Fruit fly (Drosophila melanogaster) whole organism, embryonic: ENCODE results near the gene CG45002.

ENCODE experiments used
- Atf6 ChIP-seq: fragments of 200-800 bp; sonication (Bioruptor generic); IDR thresholded peaks from 2 replicates; pipeline ENCODE4 v1.3.6; 2022; ENCODE audit warnings: missing biosample characterization, missing genetic modification characterization
- Awh ChIP-seq: fragments of 200-800 bp; sonication (Bioruptor generic); IDR thresholded peaks from 2 replicates; pipeline ENCODE4, ENCODE4 v1.3.6; 2022; ENCODE audit warnings: missing biosample characterization, missing genetic modification characterization
- CG10321 ChIP-seq: fragments of 200-800 bp; sonication (Bioruptor generic); IDR thresholded peaks from 2 replicates; pipeline ENCODE4 v1.3.6; 2022; ENCODE audit warnings: missing biosample characterization, missing genetic modification characterization
- CG10431 ChIP-seq: fragments of 200-800 bp; sonication (Bioruptor generic); optimal IDR thresholded peaks from 3 replicates; lab custom pipeline; 2018; ENCODE audit warnings: missing biosample characterization, mild to moderate bottlenecking, missing genetic modification characterization
- CG11695 ChIP-seq: fragments of 200-800 bp; sonication (Bioruptor generic); IDR thresholded peaks from 3 replicates; pipeline ENCODE4 v1.3.6; 2022; ENCODE audit warnings: missing biosample characterization, missing genetic modification characterization
- CG13123 ChIP-seq: fragments of 200-800 bp; sonication (Bioruptor generic); optimal IDR thresholded peaks from 2 replicates; lab custom pipeline; 2016; ENCODE audit warnings: missing biosample characterization, missing genetic modification characterization
- CG13775 ChIP-seq: fragments of 200-800 bp; sonication (Bioruptor generic); optimal IDR thresholded peaks from 3 replicates; lab custom pipeline; 2017; ENCODE audit warnings: missing biosample characterization, mild to moderate bottlenecking, missing genetic modification characterization
- CG14667 ChIP-seq: fragments of 200-800 bp; sonication (Bioruptor generic); IDR thresholded peaks from 2 replicates; pipeline ENCODE4 v1.3.6; 2022; ENCODE audit warnings: missing biosample characterization, missing genetic modification characterization
- CG15011 ChIP-seq: fragments of 200-800 bp; sonication (Bioruptor generic); optimal IDR thresholded peaks from 3 replicates; lab custom pipeline; 2018; ENCODE audit warnings: missing biosample characterization, mild to moderate bottlenecking, missing genetic modification characterization
- CG17568 ChIP-seq: fragments of 200-800 bp; sonication (Bioruptor generic); optimal IDR thresholded peaks from 2 replicates; lab custom pipeline; 2018; ENCODE audit warnings: missing biosample characterization, mild to moderate bottlenecking, missing genetic modification characterization, moderate library complexity
- CG1832 ChIP-seq: fragments of 200-800 bp; sonication (Bioruptor generic); optimal IDR thresholded peaks from 2 replicates; lab custom pipeline; 2017; ENCODE audit warnings: missing biosample characterization, mild to moderate bottlenecking, missing genetic modification characterization, inconsistent platforms
- CG18476 ChIP-seq: fragments of 200-800 bp; sonication (Bioruptor generic); optimal IDR thresholded peaks from 2 replicates; lab custom pipeline; 2016; ENCODE audit warnings: missing biosample characterization, mild to moderate bottlenecking, missing genetic modification characterization
- CG2712 ChIP-seq: fragments of 200-800 bp; optimal IDR thresholded peaks from 3 replicates; lab custom pipeline; 2019; ENCODE audit warnings: missing biosample characterization, mild to moderate bottlenecking, missing genetic modification characterization, moderate library complexity
- CG2889 ChIP-seq: fragments of 200-800 bp; sonication (Bioruptor generic); IDR thresholded peaks from 3 replicates; pipeline ENCODE4 v1.3.6; 2022; ENCODE audit warnings: missing biosample characterization, missing genetic modification characterization
- CG30431 ChIP-seq: fragments of 200-800 bp; sonication (Bioruptor generic); optimal IDR thresholded peaks from 2 replicates; lab custom pipeline; 2017; ENCODE audit warnings: missing biosample characterization, missing genetic modification characterization
- CG31365 ChIP-seq: fragments of 200-800 bp; sonication (Bioruptor generic); optimal IDR thresholded peaks from 2 replicates; lab custom pipeline; 2018; ENCODE audit warnings: missing biosample characterization, mild to moderate bottlenecking, missing genetic modification characterization
- CG3847 ChIP-seq: fragments of 200-800 bp; sonication (Bioruptor generic); IDR thresholded peaks from 2 replicates; pipeline ENCODE4 v1.3.6; 2022; ENCODE audit warnings: missing biosample characterization, missing genetic modification characterization
- CG42726 ChIP-seq: fragments of 200-800 bp; sonication (Bioruptor generic); IDR thresholded peaks from 2 replicates; pipeline ENCODE4 v1.3.6; 2022; ENCODE audit warnings: missing biosample characterization, missing genetic modification characterization; ENCODE audit not compliant: partially characterized antibody
- CG6254 ChIP-seq: fragments of 200-800 bp; sonication (Bioruptor generic); optimal IDR thresholded peaks from 3 replicates; lab custom pipeline; 2017; ENCODE audit warnings: mild to moderate bottlenecking, missing biosample characterization, missing genetic modification reagents, missing genetic modification characterization
- CG6683 ChIP-seq: fragments of 200-800 bp; sonication (Bioruptor generic); optimal IDR thresholded peaks from 2 replicates; lab custom pipeline; 2017; ENCODE audit warnings: missing biosample characterization, mild to moderate bottlenecking, missing genetic modification characterization, missing genetic modification reagents
- CG6791 ChIP-seq: fragments of 200-800 bp; sonication (Bioruptor generic); IDR thresholded peaks from 3 replicates; pipeline ENCODE4 v1.3.6; 2022; ENCODE audit warnings: missing biosample characterization, missing genetic modification characterization; ENCODE audit not compliant: partially characterized antibody
- CG8478 ChIP-seq: fragments of >200 bp; optimal IDR thresholded peaks from 2 replicates; lab custom pipeline; 2018
- CG8765 ChIP-seq: fragments of 200-800 bp; sonication (Bioruptor generic); IDR thresholded peaks from 2 replicates; pipeline ENCODE4 v1.3.6; 2022; ENCODE audit warnings: missing biosample characterization, missing genetic modification characterization
- CG9797 ChIP-seq: fragments of 200-800 bp; sonication (Bioruptor generic); optimal IDR thresholded peaks from 3 replicates; lab custom pipeline; 2018; ENCODE audit warnings: missing biosample characterization, mild to moderate bottlenecking, missing genetic modification characterization
- Chrac-16 ChIP-seq: fragments of 200-800 bp; sonication (Bioruptor generic); optimal IDR thresholded peaks from 3 replicates; lab custom pipeline; 2016; ENCODE audit warnings: missing biosample characterization, missing genetic modification characterization
- D ChIP-seq, 2 experiments: fragments of 200-800 bp in 1 of 2; fragments of >200 bp in 1 of 2; sonication (Bioruptor generic) in 1 of 2; optimal IDR thresholded peaks; 2 replicates in 1 of 2; 3 replicates in 1 of 2; lab custom pipeline; 2017; ENCODE audit warnings: mild to moderate bottlenecking in 1 of 2, missing biosample characterization in 1 of 2, missing genetic modification characterization in 1 of 2, missing genetic modification reagents in 1 of 2
- Eip74EF ChIP-seq, 2 experiments: fragments of 200-800 bp in 1 of 2; fragments of >200 bp in 1 of 2; sonication (Bioruptor generic) in 1 of 2; optimal IDR thresholded peaks; 2 replicates each; lab custom pipeline; 2017 to 2019; ENCODE audit warnings: missing biosample characterization in 2 of 2, missing genetic modification characterization in 2 of 2, mild to moderate bottlenecking in 1 of 2, moderate library complexity in 1 of 2
- HLH3B ChIP-seq: fragments of 200-800 bp; sonication (Bioruptor generic); IDR thresholded peaks from 2 replicates; pipeline ENCODE4 v1.3.6; 2022; ENCODE audit warnings: missing biosample characterization, missing genetic modification characterization
- Mes4 ChIP-seq: fragments of 200-800 bp; sonication (Bioruptor generic); optimal IDR thresholded peaks from 2 replicates; lab custom pipeline; 2016; ENCODE audit warnings: missing biosample characterization, missing genetic modification characterization
- Opbp ChIP-seq: fragments of 200-800 bp; sonication (Bioruptor generic); IDR thresholded peaks from 3 replicates; pipeline ENCODE4 v1.3.6; 2022; ENCODE audit warnings: missing biosample characterization, missing genetic modification characterization; ENCODE audit not compliant: partially characterized antibody
- Optix ChIP-seq: fragments of 200-800 bp; sonication (Bioruptor generic); IDR thresholded peaks from 3 replicates; pipeline ENCODE4 v1.3.6; 2022; ENCODE audit warnings: missing biosample characterization, missing genetic modification characterization
- al ChIP-seq: fragments of 200-800 bp; sonication (Bioruptor generic); IDR thresholded peaks from 2 replicates; pipeline ENCODE4 v1.3.6; 2022; ENCODE audit warnings: missing biosample characterization, missing genetic modification characterization
- crc ChIP-seq: fragments of 200-800 bp; sonication (Bioruptor generic); optimal IDR thresholded peaks from 2 replicates; lab custom pipeline; 2016; ENCODE audit warnings: missing biosample characterization, missing genetic modification characterization
- croc ChIP-seq: fragments of 200-800 bp; sonication (Bioruptor generic); conservative IDR thresholded peaks from 3 replicates; pipeline ENCODE4 v1.3.6; 2022; ENCODE audit warnings: missing biosample characterization, missing genetic modification characterization
- dan ChIP-seq: fragments of 200-800 bp; sonication (Bioruptor generic); IDR thresholded peaks from 2 replicates; pipeline ENCODE4 v1.3.6; 2022; ENCODE audit warnings: missing biosample characterization, missing genetic modification characterization
- hkb ChIP-seq, 2 experiments: fragments of 200-800 bp in 1 of 2; fragments of >200 bp in 1 of 2; sonication (Bioruptor generic) in 1 of 2; IDR thresholded peaks in 1 of 2; optimal IDR thresholded peaks in 1 of 2; 2 replicates each; pipeline versions ENCODE4 v1.3.6 to Lab custom; 2017 to 2022; ENCODE audit warnings: missing biosample characterization in 1 of 2, missing genetic modification characterization in 1 of 2
- jing ChIP-seq: fragments of 200-800 bp; sonication (Bioruptor generic); optimal IDR thresholded peaks from 2 replicates; lab custom pipeline; 2018; ENCODE audit warnings: missing biosample characterization, mild to moderate bottlenecking, missing genetic modification characterization
- mirr ChIP-seq: fragments of 200-800 bp; sonication (Bioruptor generic); optimal IDR thresholded peaks from 3 replicates; lab custom pipeline; 2018; ENCODE audit warnings: missing biosample characterization, mild to moderate bottlenecking, missing genetic modification characterization
- nau ChIP-seq: fragments of 200-800 bp; sonication (Bioruptor generic); optimal IDR thresholded peaks from 3 replicates; lab custom pipeline; 2017; ENCODE audit warnings: missing biosample characterization, mild to moderate bottlenecking, missing genetic modification characterization, missing genetic modification reagents
- nerfin-1 ChIP-seq: fragments of 200-800 bp; sonication (Bioruptor generic); optimal IDR thresholded peaks from 3 replicates; lab custom pipeline; 2019; ENCODE audit warnings: missing biosample characterization, mild to moderate bottlenecking, missing genetic modification characterization, moderate library complexity
- nmo ChIP-seq: fragments of 200-800 bp; sonication (Bioruptor generic); optimal IDR thresholded peaks from 2 replicates; lab custom pipeline; 2018; ENCODE audit warnings: missing biosample characterization, mild to moderate bottlenecking, missing genetic modification characterization, moderate library complexity
- pan ChIP-seq, 4 experiments: fragments of >200 bp in 3 of 4; fragments of 200-800 bp in 1 of 4; sonication (Bioruptor generic) in 1 of 4; optimal IDR thresholded peaks in 3 of 4; IDR thresholded peaks in 1 of 4; 2 replicates each; pipeline versions ENCODE4 v1.3.6 to Lab custom; 2017 to 2022; ENCODE audit warnings: missing biosample characterization in 2 of 4, missing genetic modification characterization in 2 of 4, mixed read lengths in 1 of 4
- schlank ChIP-seq: fragments of 200-800 bp; sonication (Bioruptor generic); optimal IDR thresholded peaks from 2 replicates; lab custom pipeline; 2018; ENCODE audit warnings: missing biosample characterization, mild to moderate bottlenecking, missing genetic modification characterization
- sd ChIP-seq: fragments of 200-800 bp; sonication (Bioruptor generic); optimal IDR thresholded peaks from 3 replicates; lab custom pipeline; 2018; ENCODE audit warnings: missing biosample characterization, mild to moderate bottlenecking, missing genetic modification characterization, moderate library complexity
- sisA ChIP-seq: fragments of 200-800 bp; sonication (Bioruptor generic); IDR thresholded peaks from 2 replicates; pipeline ENCODE4 v1.3.6; 2022; ENCODE audit warnings: missing biosample characterization, missing genetic modification characterization
- trem ChIP-seq: fragments of 200-800 bp; optimal IDR thresholded peaks from 3 replicates; lab custom pipeline; 2019; ENCODE audit warnings: missing biosample characterization, mild to moderate bottlenecking, missing genetic modification characterization, moderate library complexity
- tup ChIP-seq: fragments of 200-800 bp; sonication (Bioruptor generic); optimal IDR thresholded peaks from 2 replicates; lab custom pipeline; 2016; ENCODE audit warnings: missing biosample characterization, mild to moderate bottlenecking, missing genetic modification characterization, moderate library complexity

Gene CG45002

dm6 chrX:17077290-17078138, 11.0 kb upstream of the CG45002 start, which contains the start of gene wcy (continued):
- TF ChIP-seq pan (optimal IDR thresholded peaks at IDR 0.05; lab: Kevin White, UChicago) (no peak), pan (GFP tag; optimal IDR thresholded peaks at IDR 0.05 in 1 of 2, IDR thresholded peaks at IDR 0.05 in 1 of 2) (no peak), CG13775 (GFP tag; lab: Kevin White, UChicago) (no peak), mirr (GFP tag; lab: Kevin White, UChicago) (peak; percentile 23), sd (no peak), D (optimal IDR thresholded peaks at IDR 0.05; lab: Kevin White, UChicago) (no peak), D (GFP tag; optimal IDR thresholded peaks at IDR 0.05; lab: Kevin White, UChicago) (no peak), CG14667 (GFP tag; lab: Robert Waterston, UW) (no peak), CG6254 (GFP tag; lab: Kevin White, UChicago) (no peak), CG17568 (GFP tag; lab: Kevin White, UChicago) (no peak), CG10431 (GFP tag; lab: Kevin White, UChicago) (peak; percentile 7), CG6683 (GFP tag; lab: Kevin White, UChicago) (no peak), CG42726 (GFP tag; lab: Robert Waterston, UW) (peak; percentile 64; the same call in 1 of the 2 replicates), Opbp (GFP tag; lab: Robert Waterston, UW) (peak; percentile 47; the same call in 2 of the 3 replicates), trem (peak; percentile 98), CG6791 (0 out of 3 replicates have a peak, but pooled peaks have one; percentile 47), CG1832 (peak; percentile 97), HLH3B (GFP tag; lab: Robert Waterston, UW) (0 out of 2 replicates have a peak, but pooled peaks have one; percentile 18), jing (GFP tag; lab: Kevin White, UChicago) (no peak), schlank (tag; lab: Kevin White, UChicago) (no peak), CG2889 (GFP tag; lab: Robert Waterston, UW) (no peak), CG2712 (tag; lab: Kevin White, UChicago) (peak; percentile 37), crc (GFP tag; lab: Kevin White, UChicago) (no peak), Chrac-16 (GFP tag; lab: Kevin White, UChicago) (peak; percentile 11), sisA (no peak), CG9797 (GFP tag; lab: Kevin White, UChicago) (peak; percentile 79), CG13123 (no peak), nerfin-1 (tag; lab: Kevin White, UChicago) (no peak), al (no peak), CG11695 (GFP tag; lab: Robert Waterston, UW) (no peak), nmo (GFP tag; lab: Kevin White, UChicago) (peak; percentile 57), Atf6 (no peak), Mes4 (GFP tag; lab: Kevin White, UChicago) (no peak), CG8765 (GFP tag; lab: Robert Waterston, UW) (no peak), hkb (optimal IDR thresholded peaks at IDR 0.05; lab: Kevin White, UChicago) (no peak), hkb (GFP tag; IDR thresholded peaks at IDR 0.05; lab: Robert Waterston, UW) (no peak; the same call in 1 of the 2 replicates), CG18476 (GFP tag; lab: Kevin White, UChicago) (no peak), Optix (GFP tag; lab: Robert Waterston, UW) (peak; percentile 37; the same call in 1 of the 3 replicates), CG8478 (lab: Kevin White, UChicago) (peak; percentile 96), nau (GFP tag; lab: Kevin White, UChicago) (no peak), dan (GFP tag; lab: Robert Waterston, UW) (no peak), croc (GFP tag; lab: Robert Waterston, UW) (no peak), tup (GFP tag; lab: Kevin White, UChicago) (no peak), CG3847 (GFP tag; lab: Robert Waterston, UW) (peak; percentile 49; the same call in 1 of the 2 replicates), Awh (GFP tag; lab: Robert Waterston, UW) (no peak), CG15011 (no peak), Eip74EF (GFP tag; optimal IDR thresholded peaks at IDR 0.05; lab: Kevin White, UChicago) (peak in 1 of 2 experiments; percentile 62), CG31365 (no peak), CG10321 (peak; percentile 97), CG30431 (GFP tag; lab: Kevin White, UChicago) (no peak)
